Fruit fly (Drosophila melanogaster) whole organism, embryonic: ENCODE data around the gene CG18577.

ENCODE experiments used
- Abd-B ChIP-seq: fragments of 200-800 bp; sonication (Bioruptor generic); optimal IDR thresholded peaks from 2 replicates; lab custom pipeline; 2018; ENCODE audit warnings: missing biosample characterization, mild to moderate bottlenecking, missing genetic modification characterization, moderate library complexity
- CG1024 ChIP-seq: fragments of 200-800 bp; sonication (Bioruptor generic); IDR thresholded peaks from 2 replicates; pipeline ENCODE4 v1.3.6; 2022; ENCODE audit warnings: missing biosample characterization, missing genetic modification characterization
- CG11456 ChIP-seq: fragments of 200-800 bp; sonication (Bioruptor generic); IDR thresholded peaks from 3 replicates; pipeline ENCODE4 v1.3.6; 2022; ENCODE audit warnings: missing biosample characterization, missing genetic modification characterization
- CG12769 ChIP-seq: fragments of 200-800 bp; sonication (Bioruptor generic); optimal IDR thresholded peaks from 2 replicates; lab custom pipeline; 2019; ENCODE audit warnings: missing biosample characterization, mild to moderate bottlenecking, missing genetic modification characterization, moderate library complexity
- CG14014 ChIP-seq: fragments of 200-800 bp; sonication (Bioruptor generic); IDR thresholded peaks from 2 replicates; pipeline ENCODE4 v1.3.6; 2022; ENCODE audit warnings: missing biosample characterization, missing genetic modification characterization
- CG14441 ChIP-seq: fragments of 200-800 bp; sonication (Bioruptor generic); IDR thresholded peaks from 2 replicates; pipeline ENCODE4 v1.3.6; 2022; ENCODE audit warnings: missing biosample characterization, missing genetic modification characterization
- CG14965 ChIP-seq: fragments of 200-800 bp; sonication (Bioruptor generic); optimal IDR thresholded peaks from 2 replicates; lab custom pipeline; 2016; ENCODE audit warnings: missing biosample characterization, missing genetic modification characterization, borderline replicate concordance
- CG15514 ChIP-seq: fragments of 200-800 bp; sonication (Bioruptor generic); optimal IDR thresholded peaks from 3 replicates; lab custom pipeline; 2017; ENCODE audit warnings: missing biosample characterization, missing genetic modification characterization, mild to moderate bottlenecking, moderate library complexity, missing genetic modification reagents
- CG16779 ChIP-seq: fragments of 200-800 bp; sonication (Bioruptor generic); IDR thresholded peaks from 2 replicates; pipeline ENCODE4 v1.3.6; 2022; ENCODE audit warnings: missing biosample characterization, missing genetic modification characterization
- CG16863 ChIP-seq: fragments of 200-800 bp; sonication (Bioruptor generic); optimal IDR thresholded peaks from 3 replicates; lab custom pipeline; 2016; ENCODE audit warnings: missing biosample characterization, missing genetic modification characterization
- CG17328 ChIP-seq: fragments of 200-800 bp; sonication (Bioruptor generic); IDR thresholded peaks from 2 replicates; pipeline ENCODE4 v1.3.6; 2022; ENCODE audit warnings: missing biosample characterization, missing genetic modification characterization
- CG17829 ChIP-seq: fragments of 200-800 bp; optimal IDR thresholded peaks from 2 replicates; lab custom pipeline; 2019; ENCODE audit warnings: missing biosample characterization, mild to moderate bottlenecking, missing genetic modification characterization, moderate library complexity
- CG1792 ChIP-seq: fragments of 200-800 bp; sonication (Bioruptor generic); optimal IDR thresholded peaks from 2 replicates; lab custom pipeline; 2016; ENCODE audit warnings: missing biosample characterization, missing genetic modification characterization
- CG18011 ChIP-seq: fragments of 200-800 bp; sonication (Bioruptor generic); optimal IDR thresholded peaks from 2 replicates; lab custom pipeline; 2017; ENCODE audit warnings: missing biosample characterization, missing genetic modification characterization, mild to moderate bottlenecking, moderate library complexity, missing genotype
- CG2116 ChIP-seq: fragments of 200-800 bp; sonication (Bioruptor generic); optimal IDR thresholded peaks from 3 replicates; lab custom pipeline; 2018; ENCODE audit warnings: missing biosample characterization, mild to moderate bottlenecking, missing genetic modification characterization
- CG30403 ChIP-seq: fragments of 200-800 bp; sonication (Bioruptor generic); optimal IDR thresholded peaks from 3 replicates; lab custom pipeline; 2016; ENCODE audit warnings: missing biosample characterization, missing genetic modification characterization
- CG3407 ChIP-seq: fragments of 200-800 bp; sonication (Bioruptor generic); optimal IDR thresholded peaks from 2 replicates; lab custom pipeline; 2018; ENCODE audit warnings: missing biosample characterization, mild to moderate bottlenecking, missing genetic modification characterization
- CG3726 ChIP-seq: fragments of 200-800 bp; sonication (Bioruptor generic); IDR thresholded peaks from 3 replicates; pipeline ENCODE4, ENCODE4 v1.3.6; 2022; ENCODE audit warnings: missing biosample characterization, missing genetic modification characterization
- CG4360 ChIP-seq: fragments of 200-800 bp; sonication (Bioruptor generic); IDR thresholded peaks from 2 replicates; pipeline ENCODE4 v1.3.6; 2022; ENCODE audit warnings: missing biosample characterization, missing genetic modification characterization
- CG6765 ChIP-seq: fragments of 200-800 bp; sonication (Bioruptor generic); optimal IDR thresholded peaks from 3 replicates; lab custom pipeline; 2017; ENCODE audit warnings: missing biosample characterization, mild to moderate bottlenecking, missing genetic modification characterization
- CG6813 ChIP-seq: fragments of 200-800 bp; sonication (Bioruptor generic); optimal IDR thresholded peaks from 2 replicates; lab custom pipeline; 2017; ENCODE audit warnings: missing biosample characterization, missing genetic modification characterization, mild to moderate bottlenecking, moderate library complexity, missing genetic modification reagents
- CG9797 ChIP-seq: fragments of 200-800 bp; sonication (Bioruptor generic); optimal IDR thresholded peaks from 3 replicates; lab custom pipeline; 2018; ENCODE audit warnings: missing biosample characterization, mild to moderate bottlenecking, missing genetic modification characterization
- CrebB ChIP-seq: fragments of 200-800 bp; sonication (Bioruptor generic); optimal IDR thresholded peaks from 3 replicates; lab custom pipeline; 2018; ENCODE audit warnings: missing biosample characterization, mild to moderate bottlenecking, missing genetic modification characterization
- D19B ChIP-seq: fragments of 200-800 bp; sonication (Bioruptor generic); optimal IDR thresholded peaks from 2 replicates; lab custom pipeline; 2017; ENCODE audit warnings: missing biosample characterization, mild to moderate bottlenecking, missing genetic modification characterization
- Drgx ChIP-seq: fragments of 200-800 bp; sonication (Bioruptor generic); IDR thresholded peaks from 2 replicates; pipeline ENCODE4 v1.3.6; 2022; ENCODE audit warnings: missing biosample characterization, missing genetic modification characterization
- H15 ChIP-seq: fragments of 200-800 bp; sonication (Bioruptor generic); IDR thresholded peaks from 3 replicates; pipeline ENCODE4 v1.3.6; 2022; ENCODE audit warnings: missing biosample characterization, missing genetic modification characterization
- H2.0 ChIP-seq: fragments of 200-800 bp; sonication (Bioruptor generic); IDR thresholded peaks from 2 replicates; pipeline ENCODE4 v1.3.6; 2022; ENCODE audit warnings: missing biosample characterization, missing genetic modification characterization
- Hsf ChIP-seq: fragments of 200-800 bp; sonication (Bioruptor generic); optimal IDR thresholded peaks from 3 replicates; lab custom pipeline; 2016; ENCODE audit warnings: missing biosample characterization, missing genetic modification characterization
- MBD-R2 ChIP-seq: fragments of 200-800 bp; sonication (Bioruptor generic); IDR thresholded peaks from 2 replicates; pipeline ENCODE4 v1.3.6; 2022; ENCODE audit warnings: missing biosample characterization, missing genetic modification characterization
- Pdp1 ChIP-seq, 2 experiments: fragments of 200-800 bp; sonication (Bioruptor generic); optimal IDR thresholded peaks; 3 replicates each; lab custom pipeline; 2016; ENCODE audit warnings: missing biosample characterization in 2 of 2, missing genetic modification characterization in 2 of 2, mild to moderate bottlenecking in 1 of 2, moderate library complexity in 1 of 2
- Usf ChIP-seq: fragments of 200-800 bp; sonication (Bioruptor generic); optimal IDR thresholded peaks from 2 replicates; lab custom pipeline; 2017; ENCODE audit warnings: missing genotype, missing biosample characterization, missing genetic modification characterization
- aop ChIP-seq: fragments of 200-800 bp; sonication (Bioruptor generic); IDR thresholded peaks from 2 replicates; pipeline ENCODE4 v1.3.6; 2022; ENCODE audit warnings: missing biosample characterization, missing genetic modification characterization
- ap ChIP-seq: fragments of 200-800 bp; sonication (Bioruptor generic); IDR thresholded peaks from 2 replicates; pipeline ENCODE4 v1.3.6; 2022; ENCODE audit warnings: missing biosample characterization, missing genetic modification characterization
- ara ChIP-seq: fragments of 200-800 bp; sonication (Bioruptor generic); IDR thresholded peaks from 2 replicates; pipeline ENCODE4 v1.3.6; 2022; ENCODE audit warnings: missing biosample characterization, missing genetic modification characterization
- ase ChIP-seq: fragments of 200-800 bp; sonication (Bioruptor generic); IDR thresholded peaks from 3 replicates; pipeline ENCODE4 v1.3.6; 2022; ENCODE audit warnings: missing biosample characterization, missing genetic modification characterization
- ash1 ChIP-seq: fragments of 200-800 bp; sonication (Bioruptor generic); optimal IDR thresholded peaks from 2 replicates; lab custom pipeline; 2018; ENCODE audit warnings: missing biosample characterization, mild to moderate bottlenecking, missing genetic modification characterization
- cwo ChIP-seq: fragments of 200-800 bp; sonication (Bioruptor generic); optimal IDR thresholded peaks from 3 replicates; lab custom pipeline; 2017; ENCODE audit warnings: missing biosample characterization, missing genetic modification characterization, mild to moderate bottlenecking, moderate library complexity, missing genetic modification reagents
- esg ChIP-seq: fragments of 200-800 bp; sonication (Bioruptor generic); conservative IDR thresholded peaks from 2 replicates; pipeline ENCODE4 v1.3.6; 2022; ENCODE audit warnings: missing biosample characterization, missing genetic modification characterization
- gsb ChIP-seq: fragments of 200-800 bp; sonication (Bioruptor generic); IDR thresholded peaks from 2 replicates; pipeline ENCODE4 v1.3.6; 2022; ENCODE audit warnings: missing biosample characterization, missing genetic modification characterization
- gt ChIP-seq: fragments of 200-800 bp; sonication (Bioruptor generic); IDR thresholded peaks from 2 replicates; pipeline ENCODE4 v1.3.6; 2022; ENCODE audit warnings: missing biosample characterization, missing genetic modification characterization
- insv ChIP-seq, 2 experiments: fragments of 200-800 bp; sonication (Bioruptor generic); optimal IDR thresholded peaks; 3 replicates each; lab custom pipeline; 2016 to 2018; ENCODE audit warnings: missing biosample characterization in 2 of 2, missing genetic modification characterization in 2 of 2
- lab ChIP-seq: fragments of 200-800 bp; sonication (Bioruptor generic); optimal IDR thresholded peaks from 3 replicates; lab custom pipeline; 2017; ENCODE audit warnings: missing biosample characterization, missing genetic modification characterization, mild to moderate bottlenecking, moderate library complexity, missing genetic modification reagents
- lilli ChIP-seq: fragments of 200-800 bp; sonication (Bioruptor generic); optimal IDR thresholded peaks from 3 replicates; lab custom pipeline; 2016; ENCODE audit warnings: missing biosample characterization, missing genetic modification characterization
- luna ChIP-seq: fragments of 200-800 bp; sonication (Bioruptor generic); optimal IDR thresholded peaks from 2 replicates; lab custom pipeline; 2016; ENCODE audit warnings: missing biosample characterization, missing genetic modification characterization
- prd ChIP-seq, 3 experiments: fragments of >200 bp in 2 of 3; fragments of 200-800 bp in 1 of 3; sonication (Bioruptor generic) in 1 of 3; optimal IDR thresholded peaks in 2 of 3; IDR thresholded peaks in 1 of 3; 2 replicates in 2 of 3; 3 replicates in 1 of 3; pipeline versions ENCODE4 v1.3.6 to Lab custom; 2017 to 2022; ENCODE audit warnings: missing biosample characterization in 1 of 3, missing genetic modification characterization in 1 of 3
- pros ChIP-seq: fragments of 200-800 bp; sonication (Bioruptor generic); optimal IDR thresholded peaks from 3 replicates; lab custom pipeline; 2019; ENCODE audit warnings: missing biosample characterization, mild to moderate bottlenecking, missing genetic modification characterization, moderate library complexity
- sisA ChIP-seq: fragments of 200-800 bp; sonication (Bioruptor generic); IDR thresholded peaks from 2 replicates; pipeline ENCODE4 v1.3.6; 2022; ENCODE audit warnings: missing biosample characterization, missing genetic modification characterization
- slou ChIP-seq: fragments of 200-800 bp; sonication (Bioruptor generic); optimal IDR thresholded peaks from 3 replicates; lab custom pipeline; 2016; ENCODE audit warnings: missing biosample characterization, missing genetic modification characterization
- sna ChIP-seq: fragments of 200-800 bp; sonication (Bioruptor generic); IDR thresholded peaks from 2 replicates; pipeline ENCODE4 v1.3.6; 2022; ENCODE audit warnings: missing biosample characterization, missing genetic modification characterization; ENCODE audit not compliant: partially characterized antibody
- sqz ChIP-seq: fragments of 200-800 bp; sonication (Bioruptor generic); optimal IDR thresholded peaks from 3 replicates; lab custom pipeline; 2018; ENCODE audit warnings: missing biosample characterization, mild to moderate bottlenecking, missing genetic modification characterization
- stc ChIP-seq: fragments of 200-800 bp; sonication (Bioruptor generic); IDR thresholded peaks from 2 replicates; pipeline ENCODE4 v1.3.6; 2022; ENCODE audit warnings: missing biosample characterization, missing genetic modification characterization

The CG18577 gene

dm6 chr3R:11226496-11226895 lies 30.6 kb downstream of the CG18577 start, which contains the start of gene CG17726 (continued):
- TF ChIP-seq stc (peak; percentile 99), ara (GFP tag; lab: Robert Waterston, UW) (peak; percentile 98), CG1792 (GFP tag; lab: Kevin White, UChicago) (peak; percentile 62), CG30403 (GFP tag; lab: Kevin White, UChicago) (peak; percentile 97), insv (GFP tag; optimal IDR thresholded peaks at IDR 0.05; lab: Kevin White, UChicago) (peak in 1 of 2 experiments; percentile 60), CG11456 (GFP tag; lab: Robert Waterston, UW) (peak; percentile 97), CG2116 (GFP tag; lab: Kevin White, UChicago) (peak; percentile 86), sisA (GFP tag; lab: Robert Waterston, UW) (peak; percentile 97), CG17328 (peak; percentile 99), CG9797 (GFP tag; lab: Kevin White, UChicago) (peak; percentile 12), pros (GFP tag; lab: Kevin White, UChicago) (peak; percentile 38), Drgx (GFP tag; lab: Robert Waterston, UW) (peak; percentile 98), ash1 (peak; percentile 9), MBD-R2 (GFP tag; lab: Robert Waterston, UW) (peak; percentile 99), gsb (peak; percentile 89), CrebB (tag; lab: Kevin White, UChicago) (peak; percentile 96), Hsf (GFP tag; lab: Kevin White, UChicago) (peak; percentile 97), sqz (peak; percentile 93), sna (GFP tag; lab: Robert Waterston, UW) (no peak), esg (GFP tag; lab: Robert Waterston, UW) (peak; percentile 98), H2.0 (peak; percentile 98), CG1024 (GFP tag; lab: Robert Waterston, UW) (peak; percentile 95), CG17829 (peak; percentile 98), CG12769 (tag; lab: Kevin White, UChicago) (no peak), gt (GFP tag; lab: Robert Waterston, UW) (peak; percentile 94), CG14014 (GFP tag; lab: Robert Waterston, UW) (peak; percentile 98), CG16779 (GFP tag; lab: Robert Waterston, UW) (peak; percentile 90), CG14441 (GFP tag; lab: Robert Waterston, UW) (peak; percentile 97), CG4360 (GFP tag; lab: Robert Waterston, UW) (peak; percentile 82), H15 (GFP tag; lab: Robert Waterston, UW) (peak; percentile 97), CG14965 (GFP tag; lab: Kevin White, UChicago) (no peak), ase (GFP tag; lab: Robert Waterston, UW) (peak; percentile 98), CG6813 (GFP tag; lab: Kevin White, UChicago) (peak; percentile 93), CG3726 (GFP tag; lab: Robert Waterston, UW) (peak; percentile 95), CG18011 (peak; percentile 83), CG16863 (GFP tag; lab: Kevin White, UChicago) (peak; percentile 90), Usf (GFP tag; lab: Kevin White, UChicago) (peak; percentile 91), CG3407 (peak; percentile 94), prd (optimal IDR thresholded peaks at IDR 0.05; lab: Kevin White, UChicago) (no peak), prd (GFP tag; IDR thresholded peaks at IDR 0.05; lab: Robert Waterston, UW) (peak; percentile 99), ap (peak; percentile 99), aop (GFP tag; lab: Robert Waterston, UW) (peak; percentile 89), Abd-B (GFP tag; lab: Kevin White, UChicago) (peak; percentile 94), lab (no peak), cwo (GFP tag; lab: Kevin White, UChicago) (peak; percentile 89), Pdp1 (GFP tag; optimal IDR thresholded peaks at IDR 0.05; lab: Kevin White, UChicago) (peak; percentile 90 to 95), CG15514 (GFP tag; lab: Kevin White, UChicago) (peak; percentile 86), luna (GFP tag; lab: Kevin White, UChicago) (peak; percentile 27), D19B (GFP tag; lab: Kevin White, UChicago) (peak; percentile 99), CG6765 (peak; percentile 89), slou (GFP tag; lab: Kevin White, UChicago) (peak; percentile 86), lilli (peak; percentile 96)
